Fruit fly (Drosophila melanogaster): ENCODE results near the gene holn1.

- no peak for TF ChIP-seq Hr96 (GFP tag; optimal IDR thresholded peaks at IDR 0.05)
- no peak for TF ChIP-seq Clk (GFP tag; optimal IDR thresholded peaks at IDR 0.05)
- TF ChIP-seq CG5204 (GFP tag; optimal IDR thresholded peaks at IDR 0.05) = no peak
- no peak for TF ChIP-seq Mnt (GFP tag; optimal IDR thresholded peaks at IDR 0.05)
- TF ChIP-seq CG7045 (GFP tag; optimal IDR thresholded peaks at IDR 0.05) = no peak
- no peak for TF ChIP-seq CG12768 (GFP tag; optimal IDR thresholded peaks at IDR 0.05)
- TF ChIP-seq CG14711 (tag; optimal IDR thresholded peaks at IDR 0.05) = no peak
- TF ChIP-seq CG7101 (tag; optimal IDR thresholded peaks at IDR 0.05) = no peak
Measured at dm6 chr2L:10468978-10469377, 33.2 kb downstream of the holn1 start.

Measured in whole organism, adult.